Fruit fly (Drosophila melanogaster): ENCODE results near the gene cindr.

DNA sequence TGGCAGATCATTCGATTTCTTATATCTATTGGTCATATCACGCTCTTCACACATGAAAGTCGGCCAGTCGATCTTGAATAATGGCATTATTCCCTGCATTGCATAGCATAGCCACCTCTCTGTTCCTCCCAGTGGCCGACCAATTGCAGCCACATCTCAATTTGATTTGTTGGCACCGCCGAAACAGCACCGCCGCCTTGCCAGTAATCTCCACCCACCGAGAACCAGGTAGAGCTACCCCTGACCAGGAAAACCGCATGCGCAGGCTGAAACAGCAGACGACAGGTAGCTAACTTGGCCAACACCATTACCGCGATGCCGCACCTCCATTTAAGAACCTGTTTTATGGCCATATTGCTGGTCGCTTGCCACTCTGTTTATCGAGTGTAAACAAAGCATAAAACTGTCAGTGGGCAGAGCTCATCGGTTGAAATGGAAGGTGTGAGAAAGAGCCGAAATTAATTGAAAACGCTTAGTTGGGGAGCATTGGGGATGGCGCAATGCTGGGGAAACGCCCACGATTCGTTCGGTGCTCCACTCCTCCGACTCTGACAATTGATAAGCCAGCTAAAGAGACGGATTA, 41.4 kb upstream of the cindr start:
- TF ChIP-seq CG9139 (GFP tag; optimal IDR thresholded peaks at IDR 0.05) (no peak), Hr39 (GFP tag; optimal IDR thresholded peaks at IDR 0.05) (no peak), vri (GFP tag; optimal IDR thresholded peaks at IDR 0.05) (no peak), CG6163 (GFP tag; IDR thresholded peaks at IDR 0.05) (no peak)
